In genomic region chrV:19073169-19073568, ce11 we compare ENCODE assay signal across 4 worm cellular contexts.
TF ChIP-seq lines count a peak whose summit lies in the region.

No protein-coding gene starts in this region.

TF ChIP-seq in whole organism, L3 larva, 47 proteins besides CTCF, POLR2A, EP300 and RAD21:
- TF ChIP-seq nhr-76 (tag; optimal IDR thresholded peaks at IDR 0.05; lab: Kevin White, UChicago) (no peak), nhr-11 (tag; optimal IDR thresholded peaks at IDR 0.05; lab: Kevin White, UChicago) (no peak), ceh-28 (tag; optimal IDR thresholded peaks at IDR 0.05; lab: Kevin White, UChicago) (peak; percentile 85), nhr-67 (tag; optimal IDR thresholded peaks at IDR 0.05; lab: Kevin White, UChicago) (no peak), nhr-12 (tag; optimal IDR thresholded peaks at IDR 0.05; lab: Kevin White, UChicago) (no peak)

TF ChIP-seq in whole organism, L4 larva, 104 proteins besides CTCF, POLR2A, EP300 and RAD21:
- TF ChIP-seq ceh-28 (tag; optimal IDR thresholded peaks at IDR 0.05; lab: Kevin White, UChicago) (peak; percentile 66), unc-130 (GFP tag; optimal IDR thresholded peaks at IDR 0.05; lab: Kevin White, UChicago) (no peak), dve-1 (tag; optimal IDR thresholded peaks at IDR 0.05; lab: Kevin White, UChicago; ENCODE audit: insufficient read depth) (no peak), ctbp-1 (GFP tag; IDR thresholded peaks at IDR 0.05; lab: Robert Waterston, UW) (no peak)

TF ChIP-seq in whole organism, late embryonic, 69 proteins besides CTCF, POLR2A, EP300 and RAD21:
- TF ChIP-seq ceh-48 (tag; optimal IDR thresholded peaks at IDR 0.05; lab: Kevin White, UChicago), result peak; percentile 38
- no peak for TF ChIP-seq rnt-1 (tag; optimal IDR thresholded peaks at IDR 0.05; lab: Kevin White, UChicago)

TF ChIP-seq in whole organism, midembryonic, 9 proteins besides CTCF, POLR2A, EP300 and RAD21:
- no peak for TF ChIP-seq ztf-23 (GFP tag; IDR thresholded peaks at IDR 0.05; lab: Robert Waterston, UW)
- TF ChIP-seq T22C8.4 (GFP tag; IDR thresholded peaks at IDR 0.05; lab: Robert Waterston, UW), result peak; percentile 85
- TF ChIP-seq ztf-29 (GFP tag; IDR thresholded peaks at IDR 0.05; lab: Robert Waterston, UW), result no peak
- TF ChIP-seq flt-1 (GFP tag; IDR thresholded peaks at IDR 0.05; lab: Robert Waterston, UW), result no peak
